Fruit fly (Drosophila melanogaster) whole organism, adult: ENCODE results near the gene CG15865.

ENCODE experiments used
- CG7101 ChIP-seq: fragments of 200-800 bp; sonication (Bioruptor generic); optimal IDR thresholded peaks from 2 replicates; lab custom pipeline; 2018; ENCODE audit warnings: missing biosample characterization, mild to moderate bottlenecking, missing genetic modification characterization, moderate library complexity
- pad ChIP-seq: fragments of 200-800 bp; sonication (Bioruptor generic); optimal IDR thresholded peaks from 3 replicates; lab custom pipeline; 2017; ENCODE audit warnings: missing biosample characterization, missing genetic modification characterization, mild to moderate bottlenecking, moderate library complexity, missing genetic modification reagents

DNA sequence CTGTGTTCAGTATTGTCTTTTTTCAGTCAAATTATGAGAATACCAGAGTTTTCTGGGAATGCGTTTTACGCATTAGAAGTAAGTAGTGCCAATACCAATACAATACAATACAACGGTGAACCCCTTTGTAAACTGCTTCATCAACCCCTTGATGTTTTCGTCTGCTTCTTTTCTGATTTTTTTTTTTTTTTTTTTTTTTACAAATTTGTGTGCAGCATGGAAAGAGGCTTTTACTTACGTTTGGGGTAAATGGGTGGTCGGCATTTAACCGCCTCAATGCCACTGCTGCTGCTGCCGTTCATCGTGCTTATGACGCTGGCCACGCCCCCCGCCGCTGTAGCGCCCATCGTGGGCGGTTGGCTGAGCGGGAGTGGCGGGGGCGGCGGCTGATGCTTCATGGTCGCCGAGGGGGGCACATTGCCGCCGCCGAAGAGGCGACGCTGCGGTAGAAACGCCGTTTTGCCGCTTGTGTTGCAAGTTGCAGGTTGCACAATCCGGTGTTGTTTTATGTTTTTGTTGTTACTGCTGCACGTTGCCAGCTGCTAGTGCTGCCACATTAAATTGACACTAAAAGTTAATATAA is 29.6 kb upstream of the CG15865 start:
- TF ChIP-seq pad (peak; percentile 34), CG7101 (tag; lab: Kevin White, UChicago) (no peak)
